Fruit fly (Drosophila melanogaster) whole organism, wandering third instar larva: ENCODE measurements around the gene Nfs1.

Source experiments
- Abd-B ChIP-seq: fragments of >200 bp; optimal IDR thresholded peaks from 2 replicates; lab custom pipeline; 2017; ENCODE audit warnings: missing biosample characterization, missing genetic modification characterization
- CG9705 ChIP-seq: fragments of 200-800 bp; sonication (Bioruptor generic); optimal IDR thresholded peaks from 2 replicates; lab custom pipeline; 2018; ENCODE audit warnings: missing biosample characterization, mild to moderate bottlenecking, missing genetic modification characterization
- Hr78 ChIP-seq: fragments of >200 bp; optimal IDR thresholded peaks from 2 replicates; lab custom pipeline; 2017; ENCODE audit warnings: missing biosample characterization, missing genetic modification characterization
- OdsH ChIP-seq: fragments of 200-800 bp; sonication (Bioruptor generic); optimal IDR thresholded peaks from 2 replicates; lab custom pipeline; 2016; ENCODE audit warnings: missing biosample characterization, mild to moderate bottlenecking, missing genetic modification characterization
- Vsx2 ChIP-seq: fragments of 200-300, 225-300 bp; sonication (Bioruptor generic); optimal IDR thresholded peaks from 2 replicates; lab custom pipeline; 2018; ENCODE audit warnings: missing biosample characterization, missing genetic modification characterization; ENCODE audit not compliant: partially characterized antibody
- brk ChIP-seq: fragments of 200-800 bp; sonication (Bioruptor generic); optimal IDR thresholded peaks from 2 replicates; lab custom pipeline; 2016; ENCODE audit warnings: missing biosample characterization, mild to moderate bottlenecking, missing genetic modification characterization
- dsf ChIP-seq: sonication (Bioruptor generic); optimal IDR thresholded peaks from 2 replicates; lab custom pipeline; 2016; ENCODE audit warnings: missing biosample characterization, missing genetic modification characterization, borderline replicate concordance
- h ChIP-seq: fragments of 200-800 bp; sonication (Bioruptor generic); optimal IDR thresholded peaks from 3 replicates; lab custom pipeline; 2016; ENCODE audit warnings: missing biosample characterization, mild to moderate bottlenecking, missing genetic modification characterization
- jim ChIP-seq: fragments of 175-275, 200-325 bp; sonication (Bioruptor generic); optimal IDR thresholded peaks from 2 replicates; lab custom pipeline; 2016; ENCODE audit warnings: missing biosample characterization, mild to moderate bottlenecking, missing genetic modification characterization
- pan ChIP-seq: fragments of >200 bp; optimal IDR thresholded peaks from 2 replicates; lab custom pipeline; 2017
- psq ChIP-seq: fragments of 200-800 bp; sonication (Bioruptor generic); optimal IDR thresholded peaks from 3 replicates; lab custom pipeline; 2017; ENCODE audit warnings: missing biosample characterization, mild to moderate bottlenecking, missing genetic modification characterization, moderate library complexity
- sage ChIP-seq: fragments of 200-800 bp; sonication (Bioruptor generic); optimal IDR thresholded peaks from 2 replicates; lab custom pipeline; 2016; ENCODE audit warnings: missing biosample characterization, mild to moderate bottlenecking, missing genetic modification characterization
- usp ChIP-seq: fragments of >200 bp; optimal IDR thresholded peaks from 2 replicates; lab custom pipeline; 2017; ENCODE audit warnings: missing biosample characterization, missing genetic modification characterization

DNA sequence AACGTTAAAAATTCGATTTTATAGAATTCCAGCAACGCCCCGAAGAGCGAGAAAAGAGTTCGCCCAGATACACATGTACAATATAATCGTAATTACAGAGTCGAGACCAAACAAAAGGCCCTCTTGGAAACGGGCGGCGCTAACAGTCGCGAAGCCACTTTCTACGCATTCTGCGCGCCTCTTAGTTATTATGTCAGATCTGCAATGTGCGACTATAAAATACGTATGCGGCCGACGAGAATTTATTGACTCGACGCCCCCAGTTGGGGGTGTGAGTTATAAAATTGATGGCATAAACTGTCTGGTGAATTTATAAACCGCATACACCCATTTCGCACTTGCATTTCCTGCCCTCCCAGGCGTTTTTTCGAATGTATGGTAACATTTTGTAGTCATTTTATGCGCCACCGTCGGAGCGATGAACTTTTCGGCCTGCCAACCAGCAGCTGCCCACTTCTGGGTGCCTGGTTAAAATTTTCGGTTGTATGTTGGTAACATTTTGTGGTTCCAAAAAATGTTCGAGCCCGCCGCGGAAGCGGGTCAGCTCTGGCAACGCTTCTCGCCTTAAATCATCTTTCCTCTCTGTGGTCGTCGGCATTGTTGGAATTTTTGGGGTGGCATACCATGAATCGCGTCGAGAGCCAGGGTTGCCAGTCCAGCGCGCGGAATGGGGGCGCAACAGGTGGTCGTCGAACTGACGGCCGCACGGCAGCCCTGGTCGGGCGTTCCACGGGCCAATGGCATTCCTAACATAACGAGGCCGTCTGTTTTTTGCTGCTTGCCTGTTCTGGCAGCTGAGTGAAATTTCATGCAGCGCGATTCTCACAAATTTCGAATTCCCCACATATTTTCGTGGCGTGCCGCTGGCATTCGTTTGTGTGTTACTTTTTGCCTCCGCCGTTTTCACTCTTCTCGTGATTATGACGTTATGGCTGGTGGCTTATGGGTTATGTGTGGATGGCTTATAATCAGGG is 12.5 kb downstream of the Nfs1 start:
- TF ChIP-seq usp (GFP tag; lab: Kevin White, UChicago), result no peak
- TF ChIP-seq Hr78 (GFP tag; lab: Kevin White, UChicago), result no peak
- no peak for TF ChIP-seq sage (GFP tag; lab: Kevin White, UChicago)
- peak; percentile 74 for TF ChIP-seq OdsH (GFP tag; lab: Kevin White, UChicago)
- no peak for TF ChIP-seq Vsx2 (GFP tag; lab: Kevin White, UChicago)
- TF ChIP-seq pan, result no peak
- no peak for TF ChIP-seq dsf (GFP tag; lab: Kevin White, UChicago)
- no peak for TF ChIP-seq brk (GFP tag; lab: Kevin White, UChicago)
- peak; percentile 57 for TF ChIP-seq CG9705 (GFP tag; lab: Kevin White, UChicago)
- TF ChIP-seq psq (GFP tag; lab: Kevin White, UChicago), result peak; percentile 65
- TF ChIP-seq jim (GFP tag; lab: Kevin White, UChicago), result no peak
- peak; percentile 96 for TF ChIP-seq h (GFP tag; lab: Kevin White, UChicago)
- no peak for TF ChIP-seq Abd-B
